Worm (Caenorhabditis elegans) whole organism, midembryonic: Measurements from ENCODE around the gene prx-3.
A peak's percentile ranks its signal among the peaks of the same experiment; 100 is the strongest.

Experiments
- T22C8.4 ChIP-seq: fragments of 200-800 bp; sonication (Bioruptor generic); IDR thresholded peaks from 2 replicates; pipeline ENCODE4 v1.3.6; 2022; ENCODE audit warnings: missing genetic modification characterization, missing compliant biosample characterization
- cog-1 ChIP-seq: sonication (generic microtip); optimal IDR thresholded peaks from 2 replicates; lab custom pipeline; 2016; ENCODE audit warnings: missing genetic modification characterization, missing compliant biosample characterization
- flt-1 ChIP-seq: fragments of 200-800 bp; sonication (Bioruptor generic); IDR thresholded peaks from 2 replicates; pipeline ENCODE4 v1.3.6; 2022; ENCODE audit warnings: missing genetic modification characterization, missing compliant biosample characterization
- klf-2 ChIP-seq: fragments of 200-800 bp; sonication (Bioruptor generic); conservative IDR thresholded peaks from 2 replicates; pipeline ENCODE4 v1.3.6; 2022; ENCODE audit warnings: missing genetic modification reagents, missing genetic modification characterization, missing compliant biosample characterization
- med-1 ChIP-seq: sonication (generic microtip); optimal IDR thresholded peaks from 2 replicates; lab custom pipeline; 2017; ENCODE audit warnings: missing genetic modification characterization, mild to moderate bottlenecking, missing compliant biosample characterization, antibody characterized with exemption, missing genetic modification reagents; ENCODE audit not compliant: insufficient read depth
- ref-1 ChIP-seq: fragments of 200-800 bp; sonication (Bioruptor generic); conservative IDR thresholded peaks from 2 replicates; pipeline ENCODE4 v1.3.6; 2022; ENCODE audit warnings: missing genetic modification reagents, missing genetic modification characterization, missing compliant biosample characterization
- tab-1 ChIP-seq: fragments of 200-800 bp; sonication (Bioruptor generic); IDR thresholded peaks from 2 replicates; pipeline ENCODE4 v1.3.6; 2022; ENCODE audit warnings: missing genetic modification characterization, missing compliant biosample characterization
- ztf-23 ChIP-seq: fragments of 200-800 bp; sonication (Bioruptor generic); IDR thresholded peaks from 2 replicates; pipeline ENCODE4 v1.3.6; 2022; ENCODE audit warnings: missing genetic modification reagents, missing genetic modification characterization, missing compliant biosample characterization
- ztf-29 ChIP-seq: fragments of 200-800 bp; sonication (Bioruptor generic); IDR thresholded peaks from 2 replicates; pipeline ENCODE4 v1.3.6; 2022; ENCODE audit warnings: missing genetic modification reagents, missing genetic modification characterization, missing compliant biosample characterization

Gene prx-3

DNA sequence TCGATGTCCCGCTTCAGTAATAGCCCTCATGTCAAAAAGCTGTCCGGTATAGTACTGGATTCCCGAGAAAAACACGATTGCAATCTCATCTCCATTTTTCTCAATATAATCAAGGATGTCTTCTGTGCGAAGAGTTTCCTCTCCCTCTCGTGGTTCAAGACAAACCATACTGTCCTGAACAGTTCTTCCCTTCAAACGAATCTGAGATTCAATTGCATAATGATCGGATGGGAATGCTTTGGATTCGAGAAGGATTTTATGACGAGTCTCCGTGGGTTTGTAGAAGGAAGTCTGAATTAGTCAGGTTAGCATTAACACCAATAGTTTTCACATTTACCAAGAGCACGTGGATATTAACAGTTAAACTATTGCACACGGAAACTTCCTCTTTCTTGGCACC is 4.8 kb downstream of the prx-3 start:
- no peak for TF ChIP-seq ref-1 (GFP tag; lab: Robert Waterston, UW)
- no peak for TF ChIP-seq med-1 (GFP tag; lab: Kevin White, UChicago)
- no peak for TF ChIP-seq cog-1 (tag; lab: Kevin White, UChicago)
- TF ChIP-seq ztf-23 (GFP tag; lab: Robert Waterston, UW), result no peak
- no peak for TF ChIP-seq klf-2 (GFP tag; lab: Robert Waterston, UW)
- no peak for TF ChIP-seq tab-1 (GFP tag; lab: Robert Waterston, UW)
- no peak for TF ChIP-seq flt-1
- no peak for TF ChIP-seq T22C8.4 (GFP tag; lab: Robert Waterston, UW)
- TF ChIP-seq ztf-29 (GFP tag; lab: Robert Waterston, UW), result no peak

DNA sequence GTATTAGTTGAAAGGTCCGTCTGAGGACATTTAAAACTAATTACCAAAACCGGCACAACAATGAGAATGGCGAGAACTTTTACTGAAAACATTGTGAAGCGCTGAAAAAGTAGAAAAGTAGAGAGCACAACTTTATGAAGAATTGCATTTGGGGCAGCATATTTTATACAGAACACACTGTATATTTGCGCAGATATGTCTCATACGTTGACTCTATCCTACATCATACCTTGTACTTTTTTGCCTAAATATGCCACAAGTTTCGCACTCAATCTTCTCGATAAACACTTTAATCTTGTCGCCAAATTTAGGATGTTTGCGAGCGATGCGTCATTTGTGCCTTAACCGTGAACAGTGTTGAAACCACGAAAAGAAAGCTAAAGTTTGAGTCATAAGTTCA is 9.4 kb downstream of the prx-3 start, which contains the start of gene C15H9.11:
C15H9.11 (minus strand) TSS at position 101 of the 400 bp plus-strand sequence.
- TF ChIP-seq ref-1 (GFP tag; lab: Robert Waterston, UW) (no peak), T22C8.4 (GFP tag; lab: Robert Waterston, UW) (no peak), ztf-23 (GFP tag; lab: Robert Waterston, UW) (no peak), tab-1 (GFP tag; lab: Robert Waterston, UW) (no peak), ztf-29 (GFP tag; lab: Robert Waterston, UW) (no peak), flt-1 (no peak)

DNA sequence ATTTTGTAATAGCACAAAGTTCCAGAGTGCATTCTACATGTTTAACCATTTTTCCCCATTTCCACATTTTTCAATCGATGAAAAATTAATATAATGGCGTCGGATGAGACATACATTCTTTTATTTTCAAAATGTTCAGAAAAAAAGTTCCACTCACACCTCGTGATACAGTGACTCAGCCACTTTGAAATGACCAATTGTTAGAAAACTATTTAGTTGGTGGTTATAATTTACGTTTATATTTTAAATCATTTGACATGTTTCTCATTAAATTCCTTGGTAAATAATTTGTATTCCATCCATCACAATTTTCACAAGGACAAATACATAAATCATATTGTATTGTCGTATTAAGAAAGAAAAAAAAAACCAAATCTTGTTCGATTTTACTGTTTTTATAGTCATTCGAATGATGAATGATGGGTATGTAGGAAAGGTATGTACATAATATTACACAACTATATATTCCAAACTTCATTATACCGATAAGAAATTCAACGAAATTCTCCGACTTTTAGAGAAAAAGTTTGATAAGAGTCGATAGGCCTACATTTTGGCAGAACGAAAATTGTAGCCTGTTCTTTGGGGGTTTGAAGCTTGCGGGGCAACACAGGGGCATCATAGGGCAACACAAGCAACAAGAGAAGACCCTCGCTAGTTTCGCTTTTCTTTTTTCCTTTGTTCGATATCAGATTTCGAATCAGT is 12.2 kb downstream of the prx-3 start:
- no peak for TF ChIP-seq ref-1 (GFP tag; lab: Robert Waterston, UW)
- no peak for TF ChIP-seq tab-1 (GFP tag; lab: Robert Waterston, UW)
- TF ChIP-seq cog-1 (tag; lab: Kevin White, UChicago), result no peak
- no peak for TF ChIP-seq klf-2 (GFP tag; lab: Robert Waterston, UW)
- TF ChIP-seq ztf-23 (GFP tag; lab: Robert Waterston, UW), result no peak
- TF ChIP-seq ztf-29 (GFP tag; lab: Robert Waterston, UW), result no peak
- TF ChIP-seq med-1 (GFP tag; lab: Kevin White, UChicago), result no peak

DNA sequence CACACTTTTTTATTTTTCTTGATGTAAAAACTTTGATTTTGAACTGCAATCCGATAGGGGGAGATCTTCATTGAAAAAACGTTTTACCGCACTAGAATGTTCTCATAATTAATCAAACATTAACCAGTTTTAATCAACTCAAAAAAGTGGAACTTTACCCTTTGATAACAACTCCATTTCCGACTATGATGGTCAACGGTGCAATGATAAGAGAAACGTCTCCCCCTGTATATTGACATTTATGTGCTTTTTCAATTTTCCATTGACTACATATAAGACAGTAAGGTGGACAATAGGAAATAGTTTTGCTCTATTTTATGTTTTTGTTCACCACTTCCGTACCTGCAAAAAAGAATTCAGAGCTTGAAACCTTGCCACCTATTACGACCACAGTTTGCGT is 14.3 kb downstream of the prx-3 start:
- TF ChIP-seq ztf-23 (GFP tag; lab: Robert Waterston, UW) (0 out of 2 replicates have a peak, but pooled peaks have one; percentile 17), klf-2 (GFP tag; lab: Robert Waterston, UW) (no peak)

DNA sequence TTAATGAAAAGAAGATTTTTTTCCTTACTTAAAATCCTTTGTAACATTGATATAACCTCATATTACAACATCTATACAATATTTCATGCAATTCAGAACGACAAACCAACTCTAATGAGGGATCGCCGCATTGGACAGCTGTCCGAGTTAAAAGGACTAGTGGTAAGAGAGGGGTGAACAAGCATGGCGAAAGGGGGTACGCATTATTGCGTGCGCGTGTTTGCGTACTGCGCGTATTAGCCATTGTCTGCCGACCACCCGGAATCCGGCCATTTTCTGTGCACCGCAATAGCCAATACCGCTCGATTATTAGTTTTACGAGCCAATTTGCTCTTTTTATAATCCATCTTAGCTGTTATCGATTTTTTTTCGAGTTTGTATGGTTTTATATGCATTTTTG is 15.2 kb downstream of the prx-3 start, which contains the start of gene C15H9.4:
C15H9.4 (plus strand) TSS at position 93 of the 400 bp plus-strand sequence.
- peak; percentile 64; the same call in 1 of the 2 replicates for TF ChIP-seq tab-1 (GFP tag; lab: Robert Waterston, UW)
- TF ChIP-seq flt-1, result 0 out of 2 replicates have a peak, but pooled peaks have one; percentile 28
- TF ChIP-seq ref-1 (GFP tag; lab: Robert Waterston, UW), result no peak
- peak; percentile 53; the same call in 1 of the 2 replicates for TF ChIP-seq ztf-23 (GFP tag; lab: Robert Waterston, UW)
- TF ChIP-seq cog-1 (tag; lab: Kevin White, UChicago), result peak; percentile 40
- TF ChIP-seq med-1 (GFP tag; lab: Kevin White, UChicago), result no peak

DNA sequence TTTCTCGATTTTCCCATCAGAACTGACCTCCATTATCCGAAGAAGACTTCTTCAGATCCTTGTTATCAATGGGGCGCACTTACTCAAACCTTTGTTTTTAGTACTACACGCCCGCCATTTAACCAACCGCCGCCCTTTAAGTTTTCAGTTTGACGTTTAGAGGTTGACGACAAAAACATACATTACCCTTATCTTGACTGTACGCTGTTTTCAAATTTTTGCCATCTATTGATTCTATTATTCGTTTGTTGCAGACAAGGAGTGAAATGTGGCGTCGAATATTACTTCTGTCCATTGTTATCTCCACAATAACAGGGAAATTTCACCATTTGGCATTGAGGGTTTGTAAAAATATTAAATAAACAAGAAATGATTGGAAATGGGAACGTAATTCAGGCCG is 19.7 kb downstream of the prx-3 start, which contains the start of gene C15H9.5:
C15H9.5 (plus strand) TSS at position 255 of the 400 bp plus-strand sequence.
- TF ChIP-seq ref-1 (GFP tag; lab: Robert Waterston, UW), result no peak
- TF ChIP-seq ztf-23 (GFP tag; lab: Robert Waterston, UW), result no peak
- no peak for TF ChIP-seq ztf-29 (GFP tag; lab: Robert Waterston, UW)
- no peak for TF ChIP-seq med-1 (GFP tag; lab: Kevin White, UChicago)
- TF ChIP-seq tab-1 (GFP tag; lab: Robert Waterston, UW), result no peak
- no peak for TF ChIP-seq T22C8.4 (GFP tag; lab: Robert Waterston, UW)
- no peak for TF ChIP-seq cog-1 (tag; lab: Kevin White, UChicago)
- TF ChIP-seq klf-2 (GFP tag; lab: Robert Waterston, UW), result no peak
- TF ChIP-seq flt-1, result no peak

DNA sequence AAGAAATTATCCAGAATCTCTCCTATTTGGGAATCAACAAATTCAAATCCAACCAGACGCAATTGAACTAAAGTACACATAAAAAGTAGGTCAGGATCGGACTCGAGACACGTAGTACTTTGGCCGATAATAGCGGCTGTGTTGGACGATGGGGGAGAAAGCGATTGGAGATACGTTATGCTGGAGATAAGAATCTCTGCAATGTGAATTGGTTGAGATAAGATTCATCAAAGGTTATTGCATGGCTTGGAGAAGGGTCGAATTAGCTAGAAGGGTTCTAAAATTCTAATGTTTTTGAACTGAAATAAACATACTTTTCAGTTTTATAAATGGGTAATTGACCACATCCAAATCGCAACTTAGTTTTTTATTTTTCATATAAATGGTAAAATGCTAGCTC is 20.2 kb downstream of the prx-3 start:
- TF ChIP-seq cog-1 (tag; lab: Kevin White, UChicago) (no peak), ztf-29 (GFP tag; lab: Robert Waterston, UW) (no peak), T22C8.4 (GFP tag; lab: Robert Waterston, UW) (no peak), tab-1 (GFP tag; lab: Robert Waterston, UW) (no peak), flt-1 (no peak), med-1 (GFP tag; lab: Kevin White, UChicago) (no peak), ref-1 (GFP tag; lab: Robert Waterston, UW) (no peak), klf-2 (GFP tag; lab: Robert Waterston, UW) (no peak), ztf-23 (GFP tag; lab: Robert Waterston, UW) (no peak)

DNA sequence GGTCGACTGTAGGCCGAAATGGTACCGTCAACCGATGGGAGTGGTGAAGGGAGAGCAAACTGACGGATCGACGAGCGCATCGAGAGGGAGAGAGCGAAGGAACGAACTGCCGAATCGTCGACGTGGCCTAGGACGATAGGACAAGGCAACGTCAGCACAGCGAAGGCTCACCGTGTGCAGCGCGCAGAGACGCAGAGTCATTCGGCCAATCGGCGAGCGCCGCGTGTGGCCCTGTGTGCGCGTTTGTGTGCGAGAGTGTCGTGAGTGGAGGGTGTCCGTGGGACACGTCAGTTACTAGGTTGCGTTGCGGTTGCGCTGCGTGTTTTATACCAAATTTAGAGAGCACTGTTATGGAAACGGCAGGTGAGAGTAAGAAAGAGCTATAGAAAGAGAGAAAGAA is 20.8 kb downstream of the prx-3 start, which contains the start of gene hsp-3:
hsp-3 (minus strand) TSS at position 158 of the 400 bp plus-strand sequence.
- TF ChIP-seq flt-1, result peak; percentile 91
- no peak for TF ChIP-seq ref-1 (GFP tag; lab: Robert Waterston, UW)
- TF ChIP-seq med-1 (GFP tag; lab: Kevin White, UChicago), result no peak
- TF ChIP-seq ztf-23 (GFP tag; lab: Robert Waterston, UW), result peak; percentile 70; the same call in 1 of the 2 replicates
- peak; percentile 82 for TF ChIP-seq cog-1 (tag; lab: Kevin White, UChicago)
- TF ChIP-seq tab-1 (GFP tag; lab: Robert Waterston, UW), result 0 out of 2 replicates have a peak, but pooled peaks have one; percentile 14

DNA sequence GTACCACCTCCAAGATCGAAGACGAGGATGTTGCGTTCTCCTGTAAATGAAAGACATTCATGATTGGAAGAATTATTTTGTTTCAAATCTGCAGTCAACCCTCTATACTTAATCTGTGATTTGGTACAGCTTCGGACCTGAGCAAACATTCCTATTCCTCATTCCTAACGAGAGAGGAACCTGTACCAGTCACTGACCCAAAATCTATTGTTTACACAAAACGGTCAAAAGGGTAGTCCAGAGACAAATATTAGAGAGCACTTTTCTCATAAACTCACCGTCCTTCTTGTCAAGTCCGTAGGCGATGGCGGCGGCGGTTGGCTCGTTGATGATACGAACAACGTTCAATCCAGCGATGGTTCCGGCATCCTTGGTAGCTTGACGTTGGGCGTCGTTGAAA is 21.9 kb downstream of the prx-3 start:
- TF ChIP-seq klf-2 (GFP tag; lab: Robert Waterston, UW) (no peak), ztf-29 (GFP tag; lab: Robert Waterston, UW) (no peak), ref-1 (GFP tag; lab: Robert Waterston, UW) (no peak), cog-1 (tag; lab: Kevin White, UChicago) (no peak), med-1 (GFP tag; lab: Kevin White, UChicago) (no peak), tab-1 (GFP tag; lab: Robert Waterston, UW) (no peak), T22C8.4 (GFP tag; lab: Robert Waterston, UW) (no peak), flt-1 (no peak)
